Fruit fly (Drosophila melanogaster) whole organism, embryonic: ENCODE measurements around the gene mRpS31.

Experiments
- CG12299 ChIP-seq: fragments of 200-800 bp; sonication (Bioruptor generic); optimal IDR thresholded peaks from 2 replicates; lab custom pipeline; 2018; ENCODE audit warnings: missing biosample characterization, mild to moderate bottlenecking, missing genetic modification characterization
- gcm2 ChIP-seq: fragments of 200-800 bp; sonication (Bioruptor generic); optimal IDR thresholded peaks from 2 replicates; lab custom pipeline; 2016; ENCODE audit warnings: missing biosample characterization, missing genetic modification characterization
- knrl ChIP-seq: fragments of 200-800 bp; sonication (Bioruptor generic); IDR thresholded peaks from 3 replicates; pipeline ENCODE4 v1.3.6; 2022; ENCODE audit warnings: missing biosample characterization, missing genetic modification characterization; ENCODE audit not compliant: partially characterized antibody

DNA sequence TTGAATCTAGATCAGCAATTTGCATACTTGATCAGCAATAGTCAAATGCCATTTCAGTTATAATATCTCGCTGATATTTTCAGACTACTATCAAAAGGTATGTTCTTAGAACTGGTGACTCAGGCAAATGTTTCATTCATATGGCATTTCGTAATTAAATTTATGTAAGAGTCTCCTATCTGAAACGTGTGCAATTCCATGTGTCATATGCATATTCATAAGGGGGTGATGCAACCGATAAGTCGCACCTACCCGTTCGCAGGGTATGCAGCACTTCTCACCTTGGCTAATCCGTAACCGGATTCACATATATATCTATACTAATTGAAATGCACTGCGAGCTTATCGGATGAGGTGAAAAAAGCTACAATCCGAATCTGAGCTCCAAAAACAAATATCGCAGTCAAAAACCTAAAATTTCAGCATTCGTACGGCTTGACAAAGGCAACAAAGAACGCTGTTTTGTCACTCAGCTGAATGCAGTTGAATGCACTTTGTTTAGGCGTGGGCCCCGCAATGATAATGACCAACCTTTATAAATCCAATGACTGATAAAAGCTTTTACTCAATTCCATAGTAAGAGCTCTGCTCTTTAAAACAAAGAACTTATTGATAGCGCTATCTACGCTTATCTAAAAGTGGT, 32.8 kb downstream of the mRpS31 start:
- TF ChIP-seq knrl (GFP tag; lab: Robert Waterston, UW) (no peak), gcm2 (no peak), CG12299 (tag; lab: Kevin White, UChicago) (no peak)
